Worm (Caenorhabditis elegans): ENCODE data around the gene arrd-12.

- TF ChIP-seq ceh-30 (tag; optimal IDR thresholded peaks at IDR 0.05): no peak
- TF ChIP-seq ztf-16 (tag; optimal IDR thresholded peaks at IDR 0.05): no peak
- TF ChIP-seq pqm-1 (tag; optimal IDR thresholded peaks at IDR 0.05): no peak
- no peak for TF ChIP-seq hlh-13 (GFP tag; optimal IDR thresholded peaks at IDR 0.05)
- no peak for TF ChIP-seq unc-86 (tag; optimal IDR thresholded peaks at IDR 0.05)
- no peak for TF ChIP-seq ceh-9 (tag; optimal IDR thresholded peaks at IDR 0.05)
- TF ChIP-seq odd-2 (tag; optimal IDR thresholded peaks at IDR 0.05): no peak
- TF ChIP-seq ceh-48 (tag; optimal IDR thresholded peaks at IDR 0.05): no peak
- no peak for TF ChIP-seq ama-1 (optimal IDR thresholded peaks at IDR 0.05)
- no peak for TF ChIP-seq pag-3 (tag; optimal IDR thresholded peaks at IDR 0.05; ENCODE audit: borderline replicate concordance)
These were observed 33.9 kb upstream of the arrd-12 start for ce11 chrII:13732146-13732545.

Measured in whole organism, late embryonic.